Fruit fly (Drosophila melanogaster): ENCODE measurements around the gene CG7368.

Gene CG7368

dm6 chr3L:11550359-11551056 is 46.5 kb upstream of the CG7368 start (continued):
- TF ChIP-seq Dip3 (GFP tag; optimal IDR thresholded peaks at IDR 0.05) (no peak), trh (GFP tag; optimal IDR thresholded peaks at IDR 0.05) (no peak), CG8924 (tag; optimal IDR thresholded peaks at IDR 0.05) (no peak), sima (GFP tag; optimal IDR thresholded peaks at IDR 0.05) (no peak), CG17328 (GFP tag; IDR thresholded peaks at IDR 0.05) (no peak), CG32532 (GFP tag; IDR thresholded peaks at IDR 0.05) (peak; percentile 21; the same call in 1 of the 2 replicates), so (GFP tag; IDR thresholded peaks at IDR 0.05) (no peak), BtbVII (GFP tag; optimal IDR thresholded peaks at IDR 0.05) (no peak), toy (GFP tag; IDR thresholded peaks at IDR 0.05) (no peak), eyg (GFP tag; optimal IDR thresholded peaks at IDR 0.05) (no peak), ato (GFP tag; IDR thresholded peaks at IDR 0.05; ENCODE audit: partially characterized antibody) (no peak), dimm (GFP tag; IDR thresholded peaks at IDR 0.05) (no peak), maf-S (GFP tag; optimal IDR thresholded peaks at IDR 0.05) (no peak), dpn (GFP tag; optimal IDR thresholded peaks at IDR 0.05) (peak in 1 of 2 experiments; percentile 19), chif (GFP tag; optimal IDR thresholded peaks at IDR 0.05) (no peak), phol (tag; optimal IDR thresholded peaks at IDR 0.05) (no peak), lbe (GFP tag; optimal IDR thresholded peaks at IDR 0.05) (no peak), Ets97D (GFP tag; optimal IDR thresholded peaks at IDR 0.05) (no peak), CG4328 (GFP tag; optimal IDR thresholded peaks at IDR 0.05) (no peak), Tbp (GFP tag; optimal IDR thresholded peaks at IDR 0.05) (no peak), Mad (GFP tag; optimal IDR thresholded peaks at IDR 0.05) (no peak), Hr39 (optimal IDR thresholded peaks at IDR 0.05) (no peak), wor (GFP tag; IDR thresholded peaks at IDR 0.05) (no peak), zen (tag; optimal IDR thresholded peaks at IDR 0.05) (no peak), Eip74EF (GFP tag; optimal IDR thresholded peaks at IDR 0.05) (peak in 1 of 2 experiments; percentile 69), CG1024 (GFP tag; IDR thresholded peaks at IDR 0.05) (no peak), Hmr (GFP tag; optimal IDR thresholded peaks at IDR 0.05) (peak; percentile 46), Meics (GFP tag; optimal IDR thresholded peaks at IDR 0.05) (peak; percentile 23), cg (GFP tag; optimal IDR thresholded peaks at IDR 0.05) (no peak), Rfx (GFP tag; IDR thresholded peaks at IDR 0.05) (peak; percentile 59), Optix (GFP tag; IDR thresholded peaks at IDR 0.05) (no peak), eve (GFP tag; optimal IDR thresholded peaks at IDR 0.05) (no peak), CG4404 (GFP tag; IDR thresholded peaks at IDR 0.05) (no peak), HmgD (GFP tag; optimal IDR thresholded peaks at IDR 0.05) (no peak), slbo (GFP tag; IDR thresholded peaks at IDR 0.05) (peak; percentile 44; the same call in 1 of the 2 replicates), CG18262 (tag; optimal IDR thresholded peaks at IDR 0.05) (no peak), bbx (GFP tag; IDR thresholded peaks at IDR 0.05; ENCODE audit: partially characterized antibody) (no peak), CG11398 (GFP tag; optimal IDR thresholded peaks at IDR 0.05) (no peak), Ravus (GFP tag; IDR thresholded peaks at IDR 0.05) (no peak), zfh2 (GFP tag; optimal IDR thresholded peaks at IDR 0.05) (no peak), dan (GFP tag; IDR thresholded peaks at IDR 0.05) (no peak), amos (GFP tag; IDR thresholded peaks at IDR 0.05; ENCODE audit: partially characterized antibody) (no peak), CG4424 (GFP tag; optimal IDR thresholded peaks at IDR 0.05) (no peak), CG14860 (GFP tag; IDR thresholded peaks at IDR 0.05; ENCODE audit: partially characterized antibody) (no peak), sna (GFP tag; IDR thresholded peaks at IDR 0.05; ENCODE audit: partially characterized antibody) (no peak), insv (GFP tag; optimal IDR thresholded peaks at IDR 0.05) (no peak), E2f1 (GFP tag; IDR thresholded peaks at IDR 0.05) (peak; percentile 7; the same call in 1 of the 2 replicates), Sox100B (GFP tag; optimal IDR thresholded peaks at IDR 0.05) (no peak), crol (GFP tag; IDR thresholded peaks at IDR 0.05) (peak; percentile 52), CG34376 (GFP tag; optimal IDR thresholded peaks at IDR 0.05) (peak; percentile 14), GATAe (GFP tag; conservative IDR thresholded peaks at IDR 0.05) (no peak)

All from whole organism, embryonic.